Worm (Caenorhabditis elegans) whole organism, midembryonic: ENCODE measurements around the gene F53F1.3.

Experiments used
- klf-2 ChIP-seq: fragments of 200-800 bp; sonication (Bioruptor generic); conservative IDR thresholded peaks from 2 replicates; pipeline ENCODE4 v1.3.6; 2022; ENCODE audit warnings: missing genetic modification reagents, missing genetic modification characterization, missing compliant biosample characterization
- tab-1 ChIP-seq: fragments of 200-800 bp; sonication (Bioruptor generic); IDR thresholded peaks from 2 replicates; pipeline ENCODE4 v1.3.6; 2022; ENCODE audit warnings: missing genetic modification characterization, missing compliant biosample characterization

ce11 chrV:13385798-13386197, 22.2 kb upstream of the F53F1.3 start, which contains the start of gene gcy-34:
- no peak for TF ChIP-seq tab-1
- TF ChIP-seq klf-2 (GFP tag; lab: Robert Waterston, UW), result no peak
